Fruit fly (Drosophila melanogaster) whole organism, embryonic: ENCODE results near the gene CG31988.
A peak's percentile ranks its signal among the peaks of the same experiment; 100 is the strongest.

Experiments
- B-H1 ChIP-seq: fragments of 200-800 bp; sonication (Bioruptor generic); IDR thresholded peaks from 3 replicates; pipeline ENCODE4 v1.3.6; 2022; ENCODE audit warnings: missing biosample characterization, missing genetic modification characterization
- Blimp-1 ChIP-seq: fragments of 200-800 bp; sonication (Bioruptor generic); optimal IDR thresholded peaks from 3 replicates; lab custom pipeline; 2018; ENCODE audit warnings: missing biosample characterization, missing genetic modification characterization, mild to moderate bottlenecking, moderate library complexity, missing genetic modification reagents
- Bteb2 ChIP-seq: fragments of 200-800 bp; sonication (Bioruptor generic); optimal IDR thresholded peaks from 2 replicates; lab custom pipeline; 2016; ENCODE audit warnings: missing biosample characterization, missing genetic modification characterization
- CG10147 ChIP-seq: fragments of 200-800 bp; sonication (Bioruptor generic); optimal IDR thresholded peaks from 2 replicates; lab custom pipeline; 2019; ENCODE audit warnings: missing biosample characterization, mild to moderate bottlenecking, missing genetic modification characterization, moderate library complexity
- CG1024 ChIP-seq: fragments of 200-800 bp; sonication (Bioruptor generic); IDR thresholded peaks from 2 replicates; pipeline ENCODE4 v1.3.6; 2022; ENCODE audit warnings: missing biosample characterization, missing genetic modification characterization
- CG10321 ChIP-seq: fragments of 200-800 bp; sonication (Bioruptor generic); IDR thresholded peaks from 2 replicates; pipeline ENCODE4 v1.3.6; 2022; ENCODE audit warnings: missing biosample characterization, missing genetic modification characterization
- CG11093 ChIP-seq: fragments of 200-800 bp; sonication (Bioruptor generic); IDR thresholded peaks from 3 replicates; pipeline ENCODE4 v1.3.6; 2022; ENCODE audit warnings: missing biosample characterization, missing genetic modification characterization
- CG11247 ChIP-seq: fragments of 200-800 bp; sonication (Bioruptor generic); IDR thresholded peaks from 2 replicates; pipeline ENCODE4 v1.3.6; 2022; ENCODE audit warnings: missing biosample characterization, missing genetic modification characterization
- CG11456 ChIP-seq: fragments of 200-800 bp; sonication (Bioruptor generic); IDR thresholded peaks from 3 replicates; pipeline ENCODE4 v1.3.6; 2022; ENCODE audit warnings: missing biosample characterization, missing genetic modification characterization
- CG11696 ChIP-seq: fragments of 200-800 bp; sonication (Bioruptor generic); IDR thresholded peaks from 2 replicates; pipeline ENCODE4 v1.3.6; 2022; ENCODE audit warnings: missing biosample characterization, missing genetic modification characterization
- CG12155 ChIP-seq: fragments of 200-800 bp; sonication (Bioruptor generic); optimal IDR thresholded peaks from 3 replicates; lab custom pipeline; 2016; ENCODE audit warnings: missing biosample characterization, missing genetic modification characterization
- CG12219 ChIP-seq: fragments of 200-800 bp; sonication (Bioruptor generic); optimal IDR thresholded peaks from 3 replicates; lab custom pipeline; 2018; ENCODE audit warnings: missing biosample characterization, mild to moderate bottlenecking, missing genetic modification characterization
- CG13624 ChIP-seq: fragments of 200-800 bp; sonication (Bioruptor generic); optimal IDR thresholded peaks from 2 replicates; lab custom pipeline; 2016; ENCODE audit warnings: missing biosample characterization, missing genetic modification characterization
- CG14014 ChIP-seq: fragments of 200-800 bp; sonication (Bioruptor generic); IDR thresholded peaks from 2 replicates; pipeline ENCODE4 v1.3.6; 2022; ENCODE audit warnings: missing biosample characterization, missing genetic modification characterization
- CG14965 ChIP-seq: fragments of 200-800 bp; sonication (Bioruptor generic); optimal IDR thresholded peaks from 2 replicates; lab custom pipeline; 2016; ENCODE audit warnings: missing biosample characterization, missing genetic modification characterization, borderline replicate concordance
- CG15696 ChIP-seq: fragments of 200-800 bp; sonication (Bioruptor generic); optimal IDR thresholded peaks from 2 replicates; lab custom pipeline; 2019; ENCODE audit warnings: missing biosample characterization, mild to moderate bottlenecking, missing genetic modification characterization, moderate library complexity
- CG16815 ChIP-seq: fragments of 200-800 bp; sonication (Bioruptor generic); optimal IDR thresholded peaks from 3 replicates; lab custom pipeline; 2017; ENCODE audit warnings: missing biosample characterization, mild to moderate bottlenecking, missing genetic modification characterization
- CG17802 ChIP-seq: fragments of 200-800 bp; sonication (Bioruptor generic); optimal IDR thresholded peaks from 2 replicates; lab custom pipeline; 2018; ENCODE audit warnings: missing biosample characterization, mild to moderate bottlenecking, missing genetic modification characterization, moderate library complexity
- CG18619 ChIP-seq: fragments of 200-800 bp; sonication (Bioruptor generic); optimal IDR thresholded peaks from 3 replicates; lab custom pipeline; 2017; ENCODE audit warnings: missing biosample characterization, mild to moderate bottlenecking, missing genetic modification characterization
- CG3065 ChIP-seq: fragments of 200-800 bp; sonication (Bioruptor generic); optimal IDR thresholded peaks from 2 replicates; lab custom pipeline; 2016; ENCODE audit warnings: missing biosample characterization, missing genetic modification characterization
- CG32532 ChIP-seq: fragments of 200-800 bp; sonication (Bioruptor generic); IDR thresholded peaks from 2 replicates; pipeline ENCODE4 v1.3.6; 2022; ENCODE audit warnings: missing biosample characterization, missing genetic modification characterization
- CG33557 ChIP-seq: fragments of 200-800 bp; sonication (Bioruptor generic); optimal IDR thresholded peaks from 2 replicates; lab custom pipeline; 2019; ENCODE audit warnings: missing biosample characterization, mild to moderate bottlenecking, missing genetic modification characterization, moderate library complexity
- CG34224 ChIP-seq: fragments of 200-800 bp; sonication (Bioruptor generic); IDR thresholded peaks from 3 replicates; pipeline ENCODE4 v1.3.6; 2022; ENCODE audit warnings: missing biosample characterization, missing genetic modification characterization; ENCODE audit not compliant: partially characterized antibody
- CG6175 ChIP-seq: fragments of 200-800 bp; sonication (Bioruptor generic); IDR thresholded peaks from 3 replicates; pipeline ENCODE4 v1.3.6; 2022; ENCODE audit warnings: missing biosample characterization, missing genetic modification characterization
- CG6791 ChIP-seq: fragments of 200-800 bp; sonication (Bioruptor generic); IDR thresholded peaks from 3 replicates; pipeline ENCODE4 v1.3.6; 2022; ENCODE audit warnings: missing biosample characterization, missing genetic modification characterization; ENCODE audit not compliant: partially characterized antibody
- CG7357 ChIP-seq: fragments of 200-800 bp; sonication (Bioruptor generic); IDR thresholded peaks from 3 replicates; pipeline ENCODE4 v1.3.6; 2022; ENCODE audit warnings: missing biosample characterization, missing genetic modification characterization
- CG7786 ChIP-seq: fragments of 200-800 bp; sonication (Bioruptor generic); optimal IDR thresholded peaks from 2 replicates; lab custom pipeline; 2016; ENCODE audit warnings: missing biosample characterization, missing genetic modification characterization
- CG7987 ChIP-seq: fragments of 200-800 bp; sonication (Bioruptor generic); optimal IDR thresholded peaks from 2 replicates; lab custom pipeline; 2018; ENCODE audit warnings: missing biosample characterization, mild to moderate bottlenecking, missing genetic modification characterization, moderate library complexity
- CG8281 ChIP-seq: fragments of 200-800 bp; sonication (Bioruptor generic); optimal IDR thresholded peaks from 2 replicates; lab custom pipeline; 2018; ENCODE audit warnings: missing biosample characterization, mild to moderate bottlenecking, missing genetic modification characterization, moderate library complexity
- Dref ChIP-seq: fragments of 200-800 bp; sonication (Bioruptor generic); IDR thresholded peaks from 2 replicates; pipeline ENCODE4 v1.3.6; 2022; ENCODE audit warnings: missing biosample characterization, missing genetic modification characterization
- E2f1 ChIP-seq: fragments of 200-800 bp; sonication (Bioruptor generic); IDR thresholded peaks from 2 replicates; pipeline ENCODE4 v1.3.6; 2022; ENCODE audit warnings: missing biosample characterization, missing genetic modification characterization
- HLH54F ChIP-seq: fragments of 200-800 bp; sonication (Bioruptor generic); optimal IDR thresholded peaks from 3 replicates; lab custom pipeline; 2016; ENCODE audit warnings: missing biosample characterization, missing genetic modification characterization
- Oli ChIP-seq: fragments of 200-800 bp; sonication (Bioruptor generic); optimal IDR thresholded peaks from 2 replicates; lab custom pipeline; 2018; ENCODE audit warnings: missing biosample characterization, mild to moderate bottlenecking, missing genetic modification characterization, moderate library complexity
- Rfx ChIP-seq: fragments of 200-800 bp; sonication (Bioruptor generic); IDR thresholded peaks from 2 replicates; pipeline ENCODE4 v1.3.6; 2022; ENCODE audit warnings: missing biosample characterization, missing genetic modification characterization
- TFAM ChIP-seq: fragments of 200-800 bp; sonication (Bioruptor generic); optimal IDR thresholded peaks from 2 replicates; lab custom pipeline; 2017; ENCODE audit warnings: missing biosample characterization, missing genetic modification characterization, inconsistent platforms
- al ChIP-seq: fragments of 200-800 bp; sonication (Bioruptor generic); IDR thresholded peaks from 2 replicates; pipeline ENCODE4 v1.3.6; 2022; ENCODE audit warnings: missing biosample characterization, missing genetic modification characterization
- amos ChIP-seq: fragments of 200-800 bp; sonication (Bioruptor generic); IDR thresholded peaks from 2 replicates; pipeline ENCODE4 v1.3.6; 2022; ENCODE audit warnings: missing biosample characterization, missing genetic modification characterization; ENCODE audit not compliant: partially characterized antibody
- ci ChIP-seq: fragments of 200-800 bp; sonication (Bioruptor generic); IDR thresholded peaks from 3 replicates; pipeline ENCODE4 v1.3.6; 2022; ENCODE audit warnings: missing biosample characterization, missing genetic modification characterization
- hth ChIP-seq: fragments of >200 bp; optimal IDR thresholded peaks from 2 replicates; lab custom pipeline; 2017; ENCODE audit warnings: inconsistent platforms
- lbe ChIP-seq: fragments of 200-800 bp; sonication (Bioruptor generic); optimal IDR thresholded peaks from 2 replicates; lab custom pipeline; 2016; ENCODE audit warnings: missing biosample characterization, mild to moderate bottlenecking, missing genetic modification characterization
- luna ChIP-seq: fragments of 200-800 bp; sonication (Bioruptor generic); optimal IDR thresholded peaks from 2 replicates; lab custom pipeline; 2016; ENCODE audit warnings: missing biosample characterization, missing genetic modification characterization
- mam ChIP-seq: fragments of 200-800 bp; sonication (Bioruptor generic); optimal IDR thresholded peaks from 3 replicates; lab custom pipeline; 2016; ENCODE audit warnings: missing biosample characterization, missing genetic modification characterization
- run ChIP-seq: fragments of 200-800 bp; sonication (Bioruptor generic); optimal IDR thresholded peaks from 3 replicates; lab custom pipeline; 2018; ENCODE audit warnings: missing biosample characterization, mild to moderate bottlenecking, missing genetic modification characterization
- sna ChIP-seq: fragments of 200-800 bp; sonication (Bioruptor generic); IDR thresholded peaks from 2 replicates; pipeline ENCODE4 v1.3.6; 2022; ENCODE audit warnings: missing biosample characterization, missing genetic modification characterization; ENCODE audit not compliant: partially characterized antibody
- twi ChIP-seq: fragments of 200-800 bp; optimal IDR thresholded peaks from 2 replicates; lab custom pipeline; 2019; ENCODE audit warnings: missing biosample characterization, mild to moderate bottlenecking, missing genetic modification characterization, moderate library complexity
- tx ChIP-seq: fragments of 200-800 bp; sonication (Bioruptor generic); optimal IDR thresholded peaks from 2 replicates; lab custom pipeline; 2016; ENCODE audit warnings: missing biosample characterization, missing genetic modification characterization
- vvl ChIP-seq: fragments of 200-800 bp; sonication (Bioruptor generic); IDR thresholded peaks from 2 replicates; pipeline ENCODE4 v1.3.6; 2022; ENCODE audit warnings: missing biosample characterization, missing genetic modification characterization
- zen2 ChIP-seq: fragments of 200-800 bp; sonication (Bioruptor generic); IDR thresholded peaks from 3 replicates; pipeline ENCODE4 v1.3.6; 2022; ENCODE audit warnings: missing biosample characterization, missing genetic modification characterization; ENCODE audit not compliant: partially characterized antibody

CG31988 gene

dm6 chr2L:21168295-21169159 is 34.1 kb downstream of the CG31988 start, which contains the start of the genes mAcon1, CG43345 and CG43346 (continued):
- TF ChIP-seq CG33557 (GFP tag; lab: Kevin White, UChicago) (peak; percentile 54), CG7357 (GFP tag; lab: Robert Waterston, UW) (peak; percentile 59; the same call in 1 of the 3 replicates), CG16815 (GFP tag; lab: Kevin White, UChicago) (peak; percentile 84), B-H1 (GFP tag; lab: Robert Waterston, UW) (peak; percentile 41; the same call in 1 of the 3 replicates), ci (GFP tag; lab: Robert Waterston, UW) (no peak), CG13624 (peak; percentile 91), run (tag; lab: Kevin White, UChicago) (no peak), CG11093 (GFP tag; lab: Robert Waterston, UW) (0 out of 3 replicates have a peak, but pooled peaks have one; percentile 43), al (GFP tag; lab: Robert Waterston, UW) (peak; percentile 73), HLH54F (peak; percentile 93), CG8281 (tag; lab: Kevin White, UChicago) (peak; percentile 39), CG17802 (no peak), sna (no peak), CG7987 (peak; percentile 69), vvl (GFP tag; lab: Robert Waterston, UW) (peak; percentile 27; the same call in 1 of the 2 replicates), CG10147 (peak; percentile 81), Blimp-1 (GFP tag; lab: Kevin White, UChicago) (no peak), CG6175 (GFP tag; lab: Robert Waterston, UW) (no peak), CG11247 (peak; percentile 46; the same call in 1 of the 2 replicates), CG18619 (GFP tag; lab: Kevin White, UChicago) (peak; percentile 78), CG11696 (GFP tag; lab: Robert Waterston, UW) (no peak), CG32532 (GFP tag; lab: Robert Waterston, UW) (peak; percentile 54; the same call in 1 of the 2 replicates), Bteb2 (GFP tag; lab: Kevin White, UChicago) (peak; percentile 74), zen2 (GFP tag; lab: Robert Waterston, UW) (no peak), mam (GFP tag; lab: Kevin White, UChicago) (peak; percentile 92), CG12219 (GFP tag; lab: Kevin White, UChicago) (peak; percentile 60), lbe (GFP tag; lab: Kevin White, UChicago) (peak; percentile 69), CG14965 (GFP tag; lab: Kevin White, UChicago) (peak; percentile 26), CG12155 (GFP tag; lab: Kevin White, UChicago) (peak; percentile 84), CG7786 (GFP tag; lab: Kevin White, UChicago) (peak; percentile 90), hth (lab: Kevin White, UChicago) (no peak), twi (tag; lab: Kevin White, UChicago) (peak; percentile 69), CG3065 (peak; percentile 64), CG34224 (GFP tag; lab: Robert Waterston, UW) (no peak), CG1024 (GFP tag; lab: Robert Waterston, UW) (no peak), Rfx (GFP tag; lab: Robert Waterston, UW) (peak; percentile 78), CG15696 (tag; lab: Kevin White, UChicago) (peak; percentile 72), E2f1 (no peak; the same call in 1 of the 2 replicates), amos (GFP tag; lab: Robert Waterston, UW) (no peak), luna (GFP tag; lab: Kevin White, UChicago) (peak; percentile 76), Oli (tag; lab: Kevin White, UChicago) (peak; percentile 75), Dref (GFP tag; lab: Robert Waterston, UW) (no peak), TFAM (GFP tag; lab: Kevin White, UChicago) (no peak), CG11456 (GFP tag; lab: Robert Waterston, UW) (0 out of 3 replicates have a peak, but pooled peaks have one; percentile 61), CG10321 (GFP tag; lab: Robert Waterston, UW) (peak; percentile 47; the same call in 1 of the 2 replicates), CG14014 (GFP tag; lab: Robert Waterston, UW) (peak; percentile 75), CG6791 (GFP tag; lab: Robert Waterston, UW) (no peak), tx (GFP tag; lab: Kevin White, UChicago) (peak; percentile 83)
